Worm (Caenorhabditis elegans): Measurements from ENCODE around the gene cyp-33C4.

Gene cyp-33C4

DNA sequence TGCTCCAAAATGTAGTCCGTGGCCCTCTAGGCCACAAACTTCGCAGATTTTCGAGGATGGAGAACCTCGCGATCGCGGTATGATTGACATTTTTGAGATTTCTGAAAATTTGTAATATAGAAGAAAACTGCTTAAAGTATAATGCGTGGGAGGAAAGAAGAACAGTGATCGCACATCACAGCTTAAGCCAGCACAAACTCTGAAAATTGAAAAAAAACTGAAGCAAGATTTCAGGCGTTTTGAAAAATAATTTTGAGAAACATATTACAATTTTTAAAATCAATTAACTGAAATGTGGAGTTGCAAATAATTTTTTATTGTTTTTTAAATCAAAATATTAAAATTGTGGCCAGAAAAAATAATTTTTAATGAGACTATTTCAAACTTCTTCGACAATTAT lies 31.0 kb downstream of the cyp-33C4 start, which contains the start of gene nhr-275:
TSS of gene nhr-275 (minus strand) at position 101 of the 400 bp plus-strand sequence.
- no peak for TF ChIP-seq lag-1 (GFP tag; IDR thresholded peaks at IDR 0.05)
- no peak for TF ChIP-seq unc-130 (GFP tag; optimal IDR thresholded peaks at IDR 0.05)
- TF ChIP-seq mel-28 (tag; optimal IDR thresholded peaks at IDR 0.05; ENCODE audit: borderline replicate concordance) = no peak
- TF ChIP-seq ztf-28 (GFP tag; IDR thresholded peaks at IDR 0.05) = no peak
- no peak for TF ChIP-seq madf-6 (GFP tag; IDR thresholded peaks at IDR 0.05)
- no peak for TF ChIP-seq fkh-3 (tag; optimal IDR thresholded peaks at IDR 0.05)
- no peak for TF ChIP-seq nhr-27 (tag; optimal IDR thresholded peaks at IDR 0.05)
- no peak for TF ChIP-seq madf-8 (GFP tag; conservative IDR thresholded peaks at IDR 0.05)
- TF ChIP-seq T07F8.4 (tag; optimal IDR thresholded peaks at IDR 0.05) = no peak
- no peak for TF ChIP-seq cebp-1 (GFP tag; IDR thresholded peaks at IDR 0.05)
- no peak for TF ChIP-seq cebp-1 (tag; optimal IDR thresholded peaks at IDR 0.05)
- TF ChIP-seq nhr-120 (GFP tag; IDR thresholded peaks at IDR 0.05) = no peak
- no peak for TF ChIP-seq D2030.7 (GFP tag; IDR thresholded peaks at IDR 0.05)
- no peak for TF ChIP-seq atf-7 (tag; optimal IDR thresholded peaks at IDR 0.05)

DNA sequence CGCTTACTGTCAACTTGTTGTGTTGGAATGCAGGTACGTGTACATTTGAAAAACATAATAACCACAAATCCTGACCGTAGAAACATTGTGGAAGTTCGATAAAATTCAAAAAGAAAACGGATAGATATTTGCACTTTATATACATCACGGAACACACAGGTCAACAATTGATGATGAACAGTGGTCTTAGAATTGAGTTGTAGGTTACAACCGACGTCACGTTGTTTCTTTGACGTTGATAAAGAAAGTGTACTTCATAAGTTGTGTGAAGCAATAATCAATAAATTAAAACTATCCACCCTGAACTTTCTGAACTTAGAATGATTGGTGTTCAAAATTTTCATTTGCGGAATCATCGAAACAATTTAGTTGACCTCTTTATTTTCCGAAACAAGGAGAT lies 35.8 kb downstream of the cyp-33C4 start, which contains the start of gene Y5H2A.1:
TSS of gene Y5H2A.1 (minus strand) at position 101 of the 400 bp plus-strand sequence.
- TF ChIP-seq F52B5.7 (tag; optimal IDR thresholded peaks at IDR 0.05) (no peak), akir-1 (GFP tag; optimal IDR thresholded peaks at IDR 0.05) (no peak), Y79H2A.3 (GFP tag; conservative IDR thresholded peaks at IDR 0.05) (no peak)

DNA sequence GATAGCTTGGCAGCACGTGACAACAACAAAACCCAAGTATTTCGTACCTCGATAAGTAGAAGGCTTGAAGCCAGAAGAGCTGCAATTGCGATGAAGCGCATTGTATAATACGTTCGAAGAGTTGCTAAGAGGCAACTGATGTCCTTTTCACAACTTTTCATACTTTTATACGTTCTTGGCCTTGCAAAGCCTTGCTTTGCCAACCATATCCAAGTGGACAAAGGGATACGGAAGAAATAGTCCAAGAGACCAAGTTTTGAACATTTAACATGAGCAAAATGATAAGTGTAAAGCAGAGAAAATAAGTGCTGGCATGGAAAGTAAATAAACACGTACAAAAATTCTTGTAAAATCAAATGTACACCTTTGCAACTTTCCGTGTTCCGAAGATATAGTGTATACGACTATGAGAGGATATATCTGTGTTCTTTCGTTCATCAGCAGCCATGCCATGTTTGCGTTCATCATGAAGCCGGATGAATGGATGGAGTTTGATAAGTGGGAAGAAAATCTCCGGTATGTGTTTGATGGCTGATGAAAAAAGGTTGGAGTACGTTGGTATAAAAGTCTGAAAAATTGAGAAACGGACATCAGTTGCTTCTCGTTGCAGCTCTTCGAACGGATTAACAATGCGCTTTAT lies 38.4 kb downstream of the cyp-33C4 start, which contains the start of the genes Y5H2A.4 and abu-4:
TSS of gene Y5H2A.4 (minus strand) at position 101 of the 640 bp plus-strand sequence.
TSS of gene abu-4 (plus strand) at position 590 of the 640 bp plus-strand sequence.
- TF ChIP-seq zim-3 (tag; optimal IDR thresholded peaks at IDR 0.05) (no peak), F55B11.4 (tag; optimal IDR thresholded peaks at IDR 0.05; ENCODE audit: borderline replicate concordance, insufficient read depth) (no peak)

DNA sequence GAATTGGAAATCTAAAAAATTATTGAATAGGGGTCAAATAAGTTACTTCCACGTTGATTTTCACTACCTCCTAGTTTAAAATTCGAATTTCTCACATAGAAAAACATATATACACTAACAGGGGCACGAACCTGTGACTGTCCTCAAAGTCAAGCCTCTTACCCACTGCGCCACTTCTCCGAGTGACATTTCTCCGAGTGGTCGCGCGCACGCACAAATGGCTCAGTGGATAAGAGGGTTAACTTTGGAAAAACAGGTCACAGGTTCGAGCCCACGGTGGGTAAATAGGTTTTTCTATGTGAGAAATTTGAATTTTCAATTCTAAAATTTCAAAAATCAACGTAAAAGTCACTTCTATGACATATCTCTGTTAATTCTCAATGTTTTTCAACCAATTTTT lies 41.3 kb downstream of the cyp-33C4 start:
- no peak for TF ChIP-seq nhr-27 (tag; optimal IDR thresholded peaks at IDR 0.05)
- TF ChIP-seq C06A6.2 (GFP tag; conservative IDR thresholded peaks at IDR 0.05) = no peak
- TF ChIP-seq F55B11.4 (tag; optimal IDR thresholded peaks at IDR 0.05; ENCODE audit: borderline replicate concordance, insufficient read depth) = no peak
- no peak for TF ChIP-seq tlf-1 (GFP tag; optimal IDR thresholded peaks at IDR 0.05)
- peak; percentile 10; the same call in 1 of the 2 replicates for TF ChIP-seq hmg-1.2 (GFP tag; IDR thresholded peaks at IDR 0.05)
- no peak for TF ChIP-seq nhr-120 (GFP tag; IDR thresholded peaks at IDR 0.05)
- TF ChIP-seq let-526 (GFP tag; IDR thresholded peaks at IDR 0.05) = no peak
- no peak for TF ChIP-seq ztf-26 (tag; optimal IDR thresholded peaks at IDR 0.05)
- TF ChIP-seq mcd-1 (GFP tag; IDR thresholded peaks at IDR 0.05) = 0 out of 2 replicates have a peak, but pooled peaks have one; percentile 29
- TF ChIP-seq rec-8 (tag; optimal IDR thresholded peaks at IDR 0.05) = no peak
- no peak for TF ChIP-seq T26A5.8 (tag; optimal IDR thresholded peaks at IDR 0.05)
- TF ChIP-seq ztf-18 (tag; optimal IDR thresholded peaks at IDR 0.05) = no peak
- TF ChIP-seq efl-1 (GFP tag; optimal IDR thresholded peaks at IDR 0.05) = peak; percentile 14
- no peak for TF ChIP-seq repo-1 (tag; optimal IDR thresholded peaks at IDR 0.05)
- TF ChIP-seq cebp-2 (GFP tag; IDR thresholded peaks at IDR 0.05) = no peak
- peak; percentile 64 for TF ChIP-seq tbp1 (GFP tag; optimal IDR thresholded peaks at IDR 0.05)
- TF ChIP-seq F52B5.7 (tag; optimal IDR thresholded peaks at IDR 0.05) = no peak
- no peak for TF ChIP-seq atf-7 (tag; optimal IDR thresholded peaks at IDR 0.05)
- TF ChIP-seq egrh-3 (GFP tag; IDR thresholded peaks at IDR 0.05) = peak; percentile 22; the same call in 1 of the 2 replicates
- no peak for TF ChIP-seq let-607 (tag; optimal IDR thresholded peaks at IDR 0.05)
- no peak for TF ChIP-seq hlh-26 (GFP tag; conservative IDR thresholded peaks at IDR 0.05)
- TF ChIP-seq die-1 (tag; optimal IDR thresholded peaks at IDR 0.05) = no peak
- no peak for TF ChIP-seq B0261.1 (tag; optimal IDR thresholded peaks at IDR 0.05)
- no peak for TF ChIP-seq nfya-1 (tag; optimal IDR thresholded peaks at IDR 0.05; ENCODE audit: borderline replicate concordance, insufficient read depth)
- no peak for TF ChIP-seq nhr-179 (tag; optimal IDR thresholded peaks at IDR 0.05)
- no peak for TF ChIP-seq snpc-1.3 (tag; optimal IDR thresholded peaks at IDR 0.05; ENCODE audit: insufficient read depth)
- no peak for TF ChIP-seq lag-1 (GFP tag; IDR thresholded peaks at IDR 0.05)
- TF ChIP-seq attf-6 (GFP tag; IDR thresholded peaks at IDR 0.05) = no peak
- peak; percentile 21; the same call in 1 of the 2 replicates for TF ChIP-seq D2030.7 (GFP tag; IDR thresholded peaks at IDR 0.05)
